Worm (Caenorhabditis elegans) whole organism, L2 larva: Measurements from ENCODE around the gene frm-7.

Source experiments
- ZK546.5 ChIP-seq: sonication (generic microtip); optimal IDR thresholded peaks from 2 replicates; lab custom pipeline; 2017; ENCODE audit warnings: missing biosample characterization, missing genetic modification characterization
- aly-2 ChIP-seq: fragments of 150-350 bp; optimal IDR thresholded peaks from 2 replicates; lab custom pipeline; 2014; ENCODE audit warnings: missing biosample characterization, missing genetic modification characterization
- ceh-16 ChIP-seq: fragments of 150-350 bp; optimal IDR thresholded peaks from 2 replicates; lab custom pipeline; 2014; ENCODE audit warnings: missing biosample characterization, missing genetic modification characterization
- elt-1 ChIP-seq: fragments of 150-350 bp; optimal IDR thresholded peaks from 2 replicates; lab custom pipeline; 2014; ENCODE audit warnings: missing biosample characterization, missing genetic modification characterization
- elt-3 ChIP-seq: sonication (generic microtip); optimal IDR thresholded peaks from 2 replicates; lab custom pipeline; 2017; ENCODE audit warnings: missing biosample characterization, missing genetic modification characterization
- fos-1 ChIP-seq: fragments of 150-350 bp; optimal IDR thresholded peaks from 2 replicates; lab custom pipeline; 2014; ENCODE audit warnings: missing biosample characterization, missing genetic modification characterization
- nhr-10 ChIP-seq: sonication (generic microtip); optimal IDR thresholded peaks from 2 replicates; lab custom pipeline; 2017; ENCODE audit warnings: missing biosample characterization, missing genetic modification characterization
- nhr-12 ChIP-seq: fragments of 150-350 bp; optimal IDR thresholded peaks from 2 replicates; lab custom pipeline; 2014; ENCODE audit warnings: missing biosample characterization, missing genetic modification characterization
- nhr-237 ChIP-seq: fragments of 150-350 bp; optimal IDR thresholded peaks from 2 replicates; lab custom pipeline; 2014; ENCODE audit warnings: missing biosample characterization, missing genetic modification characterization
- sma-3 ChIP-seq: sonication (generic microtip); optimal IDR thresholded peaks from 2 replicates; lab custom pipeline; 2016; ENCODE audit warnings: missing genetic modification reagents, missing genetic modification characterization, missing compliant biosample characterization
- sma-9 ChIP-seq, 2 experiments: fragments of 150-350 bp in 1 of 2; sonication (generic microtip) in 1 of 2; optimal IDR thresholded peaks; 2 replicates each; lab custom pipeline; 2014 to 2016; ENCODE audit warnings: missing genetic modification characterization in 2 of 2, mild to moderate bottlenecking in 1 of 2, missing biosample characterization in 1 of 2, missing compliant biosample characterization in 1 of 2, missing genetic modification reagents in 1 of 2, moderate library complexity in 1 of 2

DNA sequence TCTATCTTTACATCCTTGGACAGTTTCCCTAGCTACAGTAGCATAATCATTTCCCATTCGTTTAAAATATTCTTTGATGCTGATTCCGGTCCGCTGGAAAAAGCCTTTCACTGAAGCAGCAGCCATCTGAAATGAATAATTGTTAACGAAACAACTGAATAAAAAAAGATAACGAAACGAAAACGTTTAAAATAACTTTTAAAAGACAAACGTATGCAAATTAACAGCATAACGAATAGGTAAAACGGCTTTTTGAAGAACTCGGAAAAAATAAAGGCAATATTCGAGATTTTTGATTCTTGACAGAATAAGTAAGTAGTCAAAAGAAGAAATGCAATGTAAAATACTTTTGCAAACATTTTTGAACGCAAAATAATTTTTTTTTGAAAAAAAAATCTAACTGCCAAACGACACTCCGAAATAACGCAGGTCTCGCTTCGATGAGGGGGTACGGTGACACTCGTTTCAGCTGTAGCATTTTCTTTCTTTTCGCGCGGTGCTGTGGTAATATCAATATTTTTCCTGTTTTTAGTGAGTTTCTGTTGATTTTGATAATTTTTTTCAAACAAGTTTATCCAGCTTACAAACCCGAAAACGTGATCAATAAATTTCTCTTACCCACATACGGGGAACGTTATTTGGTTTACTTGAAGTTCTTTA is 15.7 kb downstream of the frm-7 start, which contains the start of the genes R04F11.5 and R04F11.2:
- TF ChIP-seq elt-3 (tag; lab: Kevin White, UChicago) (no peak), aly-2 (no peak), sma-9 (GFP tag; optimal IDR thresholded peaks at IDR 0.05; lab: Kevin White, UChicago) (peak; percentile 75), sma-9 (tag; optimal IDR thresholded peaks at IDR 0.05; lab: Kevin White, UChicago) (no peak), elt-1 (tag; lab: Kevin White, UChicago) (no peak), ceh-16 (tag; lab: Kevin White, UChicago) (peak; percentile 16), nhr-237 (tag; lab: Kevin White, UChicago) (no peak), nhr-12 (tag; lab: Kevin White, UChicago) (no peak), ZK546.5 (tag; lab: Kevin White, UChicago) (peak; percentile 23), nhr-10 (tag; lab: Kevin White, UChicago) (no peak), sma-3 (peak; percentile 71), fos-1 (peak; percentile 72)
